Comparison of ENCODE assay signal across 1 fruit fly cellular context in genomic region chr3R:14414318-14414717, dm6.
A peak's percentile ranks its signal among the peaks of the same experiment; 100 is the strongest.
TF ChIP-seq lines count a peak whose summit lies in the region.

No protein-coding gene starts in this region.

TF ChIP-seq in whole organism, prepupa, 60 proteins besides CTCF, POLR2A, EP300 and RAD21 (continued from another document):
- TF ChIP-seq Lpt (GFP tag; optimal IDR thresholded peaks at IDR 0.05; lab: Kevin White, UChicago): no peak
- no peak for TF ChIP-seq Hr38 (GFP tag; optimal IDR thresholded peaks at IDR 0.05; lab: Kevin White, UChicago)
- no peak for TF ChIP-seq CG15336 (GFP tag; IDR thresholded peaks at IDR 0.05; lab: Robert Waterston, UW)
- no peak for TF ChIP-seq CG4318 (GFP tag; optimal IDR thresholded peaks at IDR 0.05; lab: Kevin White, UChicago)
- no peak for TF ChIP-seq CG3032 (tag; optimal IDR thresholded peaks at IDR 0.05; lab: Kevin White, UChicago)
- peak; percentile 1 for TF ChIP-seq Sox14 (GFP tag; optimal IDR thresholded peaks at IDR 0.05; lab: Kevin White, UChicago)
- peak; percentile 12 for TF ChIP-seq CG1621 (tag; optimal IDR thresholded peaks at IDR 0.05; lab: Kevin White, UChicago)
- TF ChIP-seq CG7368 (GFP tag; optimal IDR thresholded peaks at IDR 0.05; lab: Kevin White, UChicago): no peak
- peak; percentile 19 for TF ChIP-seq CG3919 (GFP tag; optimal IDR thresholded peaks at IDR 0.05; lab: Kevin White, UChicago)
- no peak for TF ChIP-seq CG6792 (GFP tag; optimal IDR thresholded peaks at IDR 0.05; lab: Kevin White, UChicago)
- peak; percentile 37 for TF ChIP-seq CG8632 (GFP tag; optimal IDR thresholded peaks at IDR 0.05; lab: Kevin White, UChicago)
- peak; percentile 6 for TF ChIP-seq Met (GFP tag; optimal IDR thresholded peaks at IDR 0.05; lab: Kevin White, UChicago)
- peak; percentile 4 for TF ChIP-seq esn (GFP tag; optimal IDR thresholded peaks at IDR 0.05; lab: Kevin White, UChicago)
- TF ChIP-seq CG11902 (GFP tag; optimal IDR thresholded peaks at IDR 0.05; lab: Kevin White, UChicago): no peak
- TF ChIP-seq Eip93F (GFP tag; optimal IDR thresholded peaks at IDR 0.05; lab: Kevin White, UChicago): no peak
- no peak for TF ChIP-seq CG32006 (GFP tag; optimal IDR thresholded peaks at IDR 0.05; lab: Kevin White, UChicago)
- no peak for TF ChIP-seq Gug (GFP tag; IDR thresholded peaks at IDR 0.05; lab: Robert Waterston, UW)
- TF ChIP-seq CG6276 (GFP tag; optimal IDR thresholded peaks at IDR 0.05; lab: Kevin White, UChicago): no peak
- TF ChIP-seq OdsH (GFP tag; optimal IDR thresholded peaks at IDR 0.05; lab: Kevin White, UChicago): peak; percentile 5
